Fruit fly (Drosophila melanogaster) whole organism, embryonic: ENCODE results near the gene SoYb.

Experiments
- Adf1 ChIP-seq: fragments of 200-800 bp; sonication (Bioruptor generic); IDR thresholded peaks from 2 replicates; pipeline ENCODE4 v1.3.6; 2022; ENCODE audit warnings: missing biosample characterization, missing genetic modification characterization
- Asciz ChIP-seq: fragments of 200-800 bp; sonication (Bioruptor generic); optimal IDR thresholded peaks from 2 replicates; lab custom pipeline; 2017; ENCODE audit warnings: missing biosample characterization, mild to moderate bottlenecking, missing genetic modification characterization, missing genetic modification reagents
- Bdp1 ChIP-seq: fragments of 200-800 bp; sonication (Bioruptor generic); optimal IDR thresholded peaks from 3 replicates; lab custom pipeline; 2016; ENCODE audit warnings: missing biosample characterization, missing genetic modification characterization
- BtbVII ChIP-seq: fragments of 200-800 bp; sonication (Bioruptor generic); optimal IDR thresholded peaks from 3 replicates; lab custom pipeline; 2017; ENCODE audit warnings: missing biosample characterization, mild to moderate bottlenecking, missing genetic modification characterization
- CG10267 ChIP-seq: fragments of 200-800 bp; sonication (Bioruptor generic); optimal IDR thresholded peaks from 2 replicates; lab custom pipeline; 2018; ENCODE audit warnings: missing biosample characterization, mild to moderate bottlenecking, missing genetic modification characterization, moderate library complexity
- CG10543 ChIP-seq: fragments of 200-800 bp; sonication (Bioruptor generic); optimal IDR thresholded peaks from 3 replicates; lab custom pipeline; 2017; ENCODE audit warnings: missing biosample characterization, mild to moderate bottlenecking, missing genetic modification characterization, moderate library complexity
- CG11456 ChIP-seq: fragments of 200-800 bp; sonication (Bioruptor generic); IDR thresholded peaks from 3 replicates; pipeline ENCODE4 v1.3.6; 2022; ENCODE audit warnings: missing biosample characterization, missing genetic modification characterization
- CG11723 ChIP-seq: fragments of 200-800 bp; sonication (Bioruptor generic); optimal IDR thresholded peaks from 2 replicates; lab custom pipeline; 2017; ENCODE audit warnings: missing biosample characterization, mild to moderate bottlenecking, missing genetic modification characterization
- CG13894 ChIP-seq: fragments of 200-800 bp; sonication (Bioruptor generic); optimal IDR thresholded peaks from 3 replicates; lab custom pipeline; 2018; ENCODE audit warnings: missing biosample characterization, mild to moderate bottlenecking, missing genetic modification characterization, moderate library complexity
- CG14441 ChIP-seq: fragments of 200-800 bp; sonication (Bioruptor generic); IDR thresholded peaks from 2 replicates; pipeline ENCODE4 v1.3.6; 2022; ENCODE audit warnings: missing biosample characterization, missing genetic modification characterization
- CG14667 ChIP-seq: fragments of 200-800 bp; sonication (Bioruptor generic); IDR thresholded peaks from 2 replicates; pipeline ENCODE4 v1.3.6; 2022; ENCODE audit warnings: missing biosample characterization, missing genetic modification characterization
- CG15073 ChIP-seq: fragments of 200-800 bp; sonication (Bioruptor generic); optimal IDR thresholded peaks from 2 replicates; lab custom pipeline; 2016; ENCODE audit warnings: missing biosample characterization, missing genetic modification characterization
- CG15514 ChIP-seq: fragments of 200-800 bp; sonication (Bioruptor generic); optimal IDR thresholded peaks from 3 replicates; lab custom pipeline; 2017; ENCODE audit warnings: missing biosample characterization, missing genetic modification characterization, mild to moderate bottlenecking, moderate library complexity, missing genetic modification reagents
- CG16863 ChIP-seq: fragments of 200-800 bp; sonication (Bioruptor generic); optimal IDR thresholded peaks from 3 replicates; lab custom pipeline; 2016; ENCODE audit warnings: missing biosample characterization, missing genetic modification characterization
- CG18599 ChIP-seq: fragments of 200-800 bp; sonication (Bioruptor generic); optimal IDR thresholded peaks from 3 replicates; lab custom pipeline; 2017; ENCODE audit warnings: missing biosample characterization, missing genetic modification characterization, mild to moderate bottlenecking, moderate library complexity, missing genetic modification reagents
- CG2202 ChIP-seq: fragments of 200-800 bp; sonication (Bioruptor generic); optimal IDR thresholded peaks from 2 replicates; lab custom pipeline; 2018; ENCODE audit warnings: missing biosample characterization, mild to moderate bottlenecking, missing genetic modification characterization
- CG4360 ChIP-seq: fragments of 200-800 bp; sonication (Bioruptor generic); IDR thresholded peaks from 2 replicates; pipeline ENCODE4 v1.3.6; 2022; ENCODE audit warnings: missing biosample characterization, missing genetic modification characterization
- CG43689 ChIP-seq: fragments of 200-800 bp; sonication (Bioruptor generic); IDR thresholded peaks from 2 replicates; pipeline ENCODE4 v1.3.6; 2022; ENCODE audit warnings: missing biosample characterization, missing genetic modification characterization
- CG7786 ChIP-seq: fragments of 200-800 bp; sonication (Bioruptor generic); optimal IDR thresholded peaks from 2 replicates; lab custom pipeline; 2016; ENCODE audit warnings: missing biosample characterization, missing genetic modification characterization
- CG8290 ChIP-seq, 3 experiments: fragments of 200-800 bp; sonication (Bioruptor generic); optimal IDR thresholded peaks; 2 replicates each; lab custom pipeline; 2016 to 2019; ENCODE audit warnings: missing biosample characterization in 3 of 3, missing genetic modification characterization in 3 of 3, mild to moderate bottlenecking in 2 of 3, moderate library complexity in 1 of 3
- D19A ChIP-seq: fragments of 200-800 bp; optimal IDR thresholded peaks from 3 replicates; lab custom pipeline; 2019; ENCODE audit warnings: missing biosample characterization, mild to moderate bottlenecking, missing genetic modification characterization, moderate library complexity
- ERR ChIP-seq: fragments of 200-800 bp; sonication (Bioruptor generic); optimal IDR thresholded peaks from 2 replicates; lab custom pipeline; 2016; ENCODE audit warnings: missing biosample characterization, missing genetic modification characterization
- Gsc ChIP-seq: fragments of 200-800 bp; sonication (Bioruptor generic); IDR thresholded peaks from 2 replicates; pipeline ENCODE4 v1.3.6; 2022; ENCODE audit warnings: missing biosample characterization, missing genetic modification characterization
- Hmr ChIP-seq: fragments of 200-800 bp; sonication (Bioruptor generic); optimal IDR thresholded peaks from 3 replicates; lab custom pipeline; 2017; ENCODE audit warnings: mild to moderate bottlenecking, missing biosample characterization, missing genetic modification reagents, missing genetic modification characterization
- Hr3 ChIP-seq: fragments of 200-800 bp; sonication (Bioruptor generic); optimal IDR thresholded peaks from 3 replicates; lab custom pipeline; 2016; ENCODE audit warnings: missing biosample characterization, missing genetic modification characterization
- Lim3 ChIP-seq: fragments of 200-800 bp; sonication (Bioruptor generic); IDR thresholded peaks from 2 replicates; pipeline ENCODE4 v1.3.6; 2022; ENCODE audit warnings: missing biosample characterization, missing genetic modification characterization
- MESR4 ChIP-seq: fragments of 200-800 bp; sonication (Bioruptor generic); optimal IDR thresholded peaks from 2 replicates; lab custom pipeline; 2018; ENCODE audit warnings: missing biosample characterization, mild to moderate bottlenecking, missing genetic modification characterization, moderate library complexity
- NK7.1 ChIP-seq: fragments of 200-800 bp; sonication (Bioruptor generic); optimal IDR thresholded peaks from 3 replicates; lab custom pipeline; 2016; ENCODE audit warnings: missing biosample characterization, missing genetic modification characterization
- Nf-YC ChIP-seq: fragments of 200-800 bp; optimal IDR thresholded peaks from 3 replicates; lab custom pipeline; 2019; ENCODE audit warnings: missing biosample characterization, mild to moderate bottlenecking, missing genetic modification characterization, moderate library complexity
- Sry-β ChIP-seq: fragments of 200-800 bp; sonication (Bioruptor generic); optimal IDR thresholded peaks from 2 replicates; lab custom pipeline; 2018; ENCODE audit warnings: missing biosample characterization, mild to moderate bottlenecking, missing genetic modification characterization, moderate library complexity
- Tbp ChIP-seq: fragments of >200 bp; optimal IDR thresholded peaks from 2 replicates; lab custom pipeline; 2018; ENCODE audit warnings: missing biosample characterization, missing genetic modification characterization
- Usf ChIP-seq: fragments of 200-800 bp; sonication (Bioruptor generic); optimal IDR thresholded peaks from 2 replicates; lab custom pipeline; 2017; ENCODE audit warnings: missing genotype, missing biosample characterization, missing genetic modification characterization
- Vsx1 ChIP-seq: fragments of 200-800 bp; sonication (Bioruptor generic); optimal IDR thresholded peaks from 2 replicates; lab custom pipeline; 2017; ENCODE audit warnings: missing biosample characterization, mild to moderate bottlenecking, missing genetic modification characterization, missing genetic modification reagents
- ap ChIP-seq: fragments of 200-800 bp; sonication (Bioruptor generic); IDR thresholded peaks from 2 replicates; pipeline ENCODE4 v1.3.6; 2022; ENCODE audit warnings: missing biosample characterization, missing genetic modification characterization
- ase ChIP-seq: fragments of 200-800 bp; sonication (Bioruptor generic); IDR thresholded peaks from 3 replicates; pipeline ENCODE4 v1.3.6; 2022; ENCODE audit warnings: missing biosample characterization, missing genetic modification characterization
- ato ChIP-seq: fragments of 200-800 bp; sonication (Bioruptor generic); IDR thresholded peaks from 2 replicates; pipeline ENCODE4 v1.3.6; 2022; ENCODE audit warnings: missing biosample characterization, missing genetic modification characterization; ENCODE audit not compliant: partially characterized antibody
- chm ChIP-seq: fragments of 200-800 bp; sonication (Bioruptor generic); IDR thresholded peaks from 2 replicates; pipeline ENCODE4 v1.3.6; 2022; ENCODE audit warnings: missing biosample characterization, missing genetic modification characterization
- ci ChIP-seq: fragments of 200-800 bp; sonication (Bioruptor generic); IDR thresholded peaks from 3 replicates; pipeline ENCODE4 v1.3.6; 2022; ENCODE audit warnings: missing biosample characterization, missing genetic modification characterization
- corto ChIP-seq: fragments of 200-800 bp; sonication (Bioruptor generic); optimal IDR thresholded peaks from 2 replicates; lab custom pipeline; 2016; ENCODE audit warnings: missing biosample characterization, mild to moderate bottlenecking, missing genetic modification characterization, moderate library complexity
- dpn ChIP-seq, 2 experiments: fragments of 200-800 bp; sonication (Bioruptor generic); optimal IDR thresholded peaks; 3 replicates each; lab custom pipeline; 2016; ENCODE audit warnings: missing biosample characterization in 2 of 2, missing genetic modification characterization in 2 of 2
- fd102C ChIP-seq: fragments of 200-800 bp; sonication (Bioruptor generic); optimal IDR thresholded peaks from 2 replicates; lab custom pipeline; 2018; ENCODE audit warnings: missing biosample characterization, mild to moderate bottlenecking, missing genetic modification characterization, moderate library complexity
- fd3F ChIP-seq: fragments of 200-800 bp; sonication (Bioruptor generic); optimal IDR thresholded peaks from 2 replicates; lab custom pipeline; 2018; ENCODE audit warnings: missing biosample characterization, mild to moderate bottlenecking, missing genetic modification characterization, moderate library complexity
- fru ChIP-seq: fragments of >200 bp; optimal IDR thresholded peaks from 2 replicates; lab custom pipeline; 2017
- hbn ChIP-seq: fragments of 200-800 bp; sonication (Bioruptor generic); IDR thresholded peaks from 2 replicates; pipeline ENCODE4 v1.3.6; 2022; ENCODE audit warnings: missing biosample characterization, missing genetic modification characterization; ENCODE audit not compliant: partially characterized antibody
- ken ChIP-seq: fragments of 200-800 bp; sonication (Bioruptor generic); IDR thresholded peaks from 3 replicates; pipeline ENCODE4 v1.3.6; 2022; ENCODE audit warnings: missing biosample characterization, missing genetic modification characterization
- lab ChIP-seq: fragments of 200-800 bp; sonication (Bioruptor generic); optimal IDR thresholded peaks from 3 replicates; lab custom pipeline; 2017; ENCODE audit warnings: missing biosample characterization, missing genetic modification characterization, mild to moderate bottlenecking, moderate library complexity, missing genetic modification reagents
- maf-S ChIP-seq: fragments of 200-800 bp; sonication (Bioruptor generic); optimal IDR thresholded peaks from 2 replicates; lab custom pipeline; 2016; ENCODE audit warnings: missing biosample characterization, missing genetic modification characterization
- nerfin-1 ChIP-seq: fragments of 200-800 bp; sonication (Bioruptor generic); optimal IDR thresholded peaks from 3 replicates; lab custom pipeline; 2019; ENCODE audit warnings: missing biosample characterization, mild to moderate bottlenecking, missing genetic modification characterization, moderate library complexity
- otp ChIP-seq: fragments of 200-800 bp; sonication (Bioruptor generic); IDR thresholded peaks from 3 replicates; pipeline ENCODE4, ENCODE4 v1.3.6; 2022; ENCODE audit warnings: missing biosample characterization, missing genetic modification characterization
- pum ChIP-seq: fragments of 200-800 bp; sonication (Bioruptor generic); optimal IDR thresholded peaks from 2 replicates; lab custom pipeline; 2016; ENCODE audit warnings: missing biosample characterization, missing genetic modification characterization
- sna ChIP-seq: fragments of 200-800 bp; sonication (Bioruptor generic); IDR thresholded peaks from 2 replicates; pipeline ENCODE4 v1.3.6; 2022; ENCODE audit warnings: missing biosample characterization, missing genetic modification characterization; ENCODE audit not compliant: partially characterized antibody
- ssp ChIP-seq: fragments of 200-800 bp; sonication (Bioruptor generic); IDR thresholded peaks from 2 replicates; pipeline ENCODE4 v1.3.6; 2022; ENCODE audit warnings: missing biosample characterization, missing genetic modification characterization

The SoYb gene

dm6 chr2L:9996553-9996952 lies 6.0 kb downstream of the SoYb start (continued):
- no peak for TF ChIP-seq fd3F (GFP tag; lab: Kevin White, UChicago)
- TF ChIP-seq CG13894, result no peak
- TF ChIP-seq dpn (GFP tag; optimal IDR thresholded peaks at IDR 0.05; lab: Kevin White, UChicago), result peak in 1 of 2 experiments; percentile 23
- no peak for TF ChIP-seq fru
- no peak for TF ChIP-seq CG10543
- TF ChIP-seq D19A (tag; lab: Kevin White, UChicago), result peak; percentile 27
- TF ChIP-seq CG15073 (GFP tag; lab: Kevin White, UChicago), result no peak
- TF ChIP-seq Usf (GFP tag; lab: Kevin White, UChicago), result peak; percentile 0
- no peak for TF ChIP-seq CG2202
- TF ChIP-seq CG7786 (GFP tag; lab: Kevin White, UChicago), result peak; percentile 5
- no peak for TF ChIP-seq Sry-β (GFP tag; lab: Kevin White, UChicago)
- TF ChIP-seq chm (GFP tag; lab: Robert Waterston, UW), result no peak
- TF ChIP-seq ato (GFP tag; lab: Robert Waterston, UW), result no peak
- no peak for TF ChIP-seq Bdp1
- no peak for TF ChIP-seq CG11723 (GFP tag; lab: Kevin White, UChicago)
- TF ChIP-seq CG14667 (GFP tag; lab: Robert Waterston, UW), result no peak
- TF ChIP-seq lab (GFP tag; lab: Kevin White, UChicago), result no peak
- peak; percentile 26 for TF ChIP-seq nerfin-1 (tag; lab: Kevin White, UChicago)
- TF ChIP-seq Tbp (GFP tag; lab: Kevin White, UChicago), result no peak
- no peak for TF ChIP-seq MESR4 (GFP tag; lab: Kevin White, UChicago)
- TF ChIP-seq pum, result peak; percentile 30
- no peak for TF ChIP-seq otp (GFP tag; lab: Robert Waterston, UW)
- no peak for TF ChIP-seq CG14441 (GFP tag; lab: Robert Waterston, UW)
- TF ChIP-seq Hmr (GFP tag; lab: Kevin White, UChicago), result no peak
- no peak for TF ChIP-seq Gsc
- no peak for TF ChIP-seq BtbVII (GFP tag; lab: Kevin White, UChicago)
- no peak for TF ChIP-seq CG43689 (GFP tag; lab: Robert Waterston, UW)
- TF ChIP-seq Vsx1 (GFP tag; lab: Kevin White, UChicago), result no peak
- no peak for TF ChIP-seq CG18599 (GFP tag; lab: Kevin White, UChicago)
- TF ChIP-seq Nf-YC (tag; lab: Kevin White, UChicago), result no peak
- TF ChIP-seq Lim3 (GFP tag; lab: Robert Waterston, UW), result no peak
- TF ChIP-seq ap, result peak; percentile 30; the same call in 1 of the 2 replicates
- no peak for TF ChIP-seq NK7.1 (GFP tag; lab: Kevin White, UChicago)
- no peak for TF ChIP-seq Asciz (GFP tag; lab: Kevin White, UChicago)
- no peak for TF ChIP-seq CG8290 (GFP tag; optimal IDR thresholded peaks at IDR 0.05; lab: Kevin White, UChicago)
- peak in 1 of 2 experiments; percentile 68 for TF ChIP-seq CG8290 (tag; optimal IDR thresholded peaks at IDR 0.05; lab: Kevin White, UChicago)
- TF ChIP-seq CG4360 (GFP tag; lab: Robert Waterston, UW), result no peak
- TF ChIP-seq, all 482 proteins: peak for 69

dm6 chr2L:9994382-9994781 lies 8.2 kb downstream of the SoYb start:
- TF ChIP-seq CG10267 (tag; lab: Kevin White, UChicago) (no peak), maf-S (GFP tag; lab: Kevin White, UChicago) (no peak), ssp (GFP tag; lab: Robert Waterston, UW) (no peak), ERR (GFP tag; lab: Kevin White, UChicago) (no peak), Hr3 (GFP tag; lab: Kevin White, UChicago) (no peak), ase (GFP tag; lab: Robert Waterston, UW) (no peak), CG15514 (GFP tag; lab: Kevin White, UChicago) (no peak), Adf1 (no peak), ci (no peak), fd102C (GFP tag; lab: Kevin White, UChicago) (no peak), CG11456 (GFP tag; lab: Robert Waterston, UW) (0 out of 3 replicates have a peak, but pooled peaks have one; percentile 5), sna (GFP tag; lab: Robert Waterston, UW) (0 out of 2 replicates have a peak, but pooled peaks have one; percentile 13), ap (no peak), CG16863 (no peak), ken (GFP tag; lab: Robert Waterston, UW) (no peak), corto (GFP tag; lab: Kevin White, UChicago) (no peak), hbn (GFP tag; lab: Robert Waterston, UW) (no peak)
